Worm (Caenorhabditis elegans) whole organism, L4 larva: Measurements from ENCODE around the gene rnp-7.

Source experiments
- ceh-28 ChIP-seq: fragments of 150-350 bp; optimal IDR thresholded peaks from 2 replicates; lab custom pipeline; 2014; ENCODE audit warnings: missing biosample characterization, missing genetic modification reagents, missing genetic modification characterization
- ceh-82 ChIP-seq: sonication (generic microtip); optimal IDR thresholded peaks from 2 replicates; lab custom pipeline; 2017; ENCODE audit warnings: missing biosample characterization, missing genetic modification characterization
- fkh-10 ChIP-seq: fragments of 150-350 bp; optimal IDR thresholded peaks from 2 replicates; lab custom pipeline; 2014; ENCODE audit warnings: missing biosample characterization, missing genetic modification reagents, missing genetic modification characterization
- fos-1 ChIP-seq: fragments of 150-350 bp; optimal IDR thresholded peaks from 2 replicates; lab custom pipeline; 2014; ENCODE audit warnings: missing biosample characterization, missing genetic modification characterization
- nhr-10 ChIP-seq: fragments of 150-350 bp; optimal IDR thresholded peaks from 2 replicates; lab custom pipeline; 2014; ENCODE audit warnings: missing biosample characterization, missing genetic modification characterization
- nhr-237 ChIP-seq: sonication (generic microtip); optimal IDR thresholded peaks from 2 replicates; lab custom pipeline; 2017; ENCODE audit warnings: missing biosample characterization, missing genetic modification characterization
- nhr-77 ChIP-seq: fragments of 150-350 bp; optimal IDR thresholded peaks from 2 replicates; lab custom pipeline; 2014; ENCODE audit warnings: missing biosample characterization, missing genetic modification characterization
- ztf-11 ChIP-seq: fragments of 150-350 bp; optimal IDR thresholded peaks from 2 replicates; lab custom pipeline; 2014; ENCODE audit warnings: missing biosample characterization, missing genetic modification characterization

DNA sequence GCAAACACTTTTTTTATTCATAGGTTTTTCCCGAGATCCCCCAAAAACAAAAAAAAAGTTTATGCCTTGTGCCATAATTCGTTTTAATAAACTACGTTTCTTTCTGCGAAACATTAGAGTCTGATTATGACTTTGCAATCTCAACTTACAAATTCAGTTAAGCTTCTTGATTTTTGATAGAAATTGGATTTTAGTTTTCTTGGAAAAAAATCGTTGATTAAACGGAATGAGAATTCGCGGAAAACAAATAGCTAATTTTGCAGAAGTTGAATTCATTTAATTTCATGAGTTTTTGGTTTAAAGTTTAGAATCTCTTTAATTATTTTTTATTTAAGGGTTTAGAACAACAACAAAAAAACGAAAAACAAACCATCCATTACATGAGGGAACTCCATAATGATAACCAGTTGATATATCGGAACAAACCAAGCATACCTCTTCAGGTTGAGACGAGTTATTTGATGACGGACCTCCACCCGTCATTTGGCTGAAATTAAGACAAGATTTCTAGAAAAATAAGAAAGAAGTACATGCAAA lies 45.9 kb downstream of the rnp-7 start, which contains the start of gene nhr-10:
- TF ChIP-seq ztf-11 (no peak), ceh-82 (no peak), nhr-10 (tag; lab: Kevin White, UChicago) (no peak), ceh-28 (tag; lab: Kevin White, UChicago) (no peak), nhr-237 (no peak), fos-1 (tag; lab: Kevin White, UChicago) (no peak), nhr-77 (tag; lab: Kevin White, UChicago) (no peak), fkh-10 (GFP tag; lab: Kevin White, UChicago) (no peak)
